Fruit fly (Drosophila melanogaster): ENCODE data around the gene CG3246.

The CG3246 gene

DNA sequence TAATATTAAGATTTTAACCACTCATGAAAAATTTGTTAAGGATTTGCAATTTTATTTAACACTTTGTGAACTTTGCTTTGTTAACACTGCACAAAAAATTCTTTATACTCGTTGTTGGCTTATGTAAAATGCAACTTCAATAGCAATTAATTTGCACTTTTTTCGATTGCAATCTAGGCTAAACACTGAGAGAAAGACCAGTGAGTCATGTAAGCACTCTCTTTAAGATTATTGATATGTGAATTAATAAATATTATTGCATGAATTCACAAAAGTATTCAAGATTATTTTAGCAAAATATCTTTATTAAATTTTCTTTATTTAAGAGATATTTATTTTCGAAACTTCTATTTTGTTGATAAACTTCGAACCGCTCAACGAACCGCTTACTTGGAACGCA is 45.1 kb upstream of the CG3246 start:
- peak; percentile 44 for TF ChIP-seq gem (tag; optimal IDR thresholded peaks at IDR 0.05)
- TF ChIP-seq Sox100B (GFP tag; optimal IDR thresholded peaks at IDR 0.05), result peak; percentile 12
- peak; percentile 14 for TF ChIP-seq tio (GFP tag; optimal IDR thresholded peaks at IDR 0.05)
- TF ChIP-seq dmrt99B (tag; optimal IDR thresholded peaks at IDR 0.05), result peak; percentile 24
- TF ChIP-seq ci (GFP tag; IDR thresholded peaks at IDR 0.05), result no peak
- TF ChIP-seq ttk (GFP tag; IDR thresholded peaks at IDR 0.05), result no peak
- TF ChIP-seq CG6689 (GFP tag; IDR thresholded peaks at IDR 0.05), result 0 out of 2 replicates have a peak, but pooled peaks have one; percentile 25
- TF ChIP-seq E2f2 (GFP tag; IDR thresholded peaks at IDR 0.05), result no peak
- no peak for TF ChIP-seq oc (tag; optimal IDR thresholded peaks at IDR 0.05)
- no peak for TF ChIP-seq NFAT (GFP tag; IDR thresholded peaks at IDR 0.05)
- no peak for TF ChIP-seq CG4282 (GFP tag; optimal IDR thresholded peaks at IDR 0.05)
- no peak for TF ChIP-seq Usf (GFP tag; optimal IDR thresholded peaks at IDR 0.05)
- TF ChIP-seq Ssrp (tag; optimal IDR thresholded peaks at IDR 0.05), result peak; percentile 10
- no peak for TF ChIP-seq crol (GFP tag; IDR thresholded peaks at IDR 0.05)
- no peak for TF ChIP-seq CG12744 (GFP tag; optimal IDR thresholded peaks at IDR 0.05)
- no peak for TF ChIP-seq CG10565 (GFP tag; optimal IDR thresholded peaks at IDR 0.05)
- peak; percentile 26 for TF ChIP-seq phol (tag; optimal IDR thresholded peaks at IDR 0.05)
- peak in 1 of 2 experiments; percentile 9 for TF ChIP-seq Hr51 (GFP tag; optimal IDR thresholded peaks at IDR 0.05)
- TF ChIP-seq Oli (tag; optimal IDR thresholded peaks at IDR 0.05), result peak; percentile 25
- peak; percentile 43 for TF ChIP-seq Asciz (GFP tag; optimal IDR thresholded peaks at IDR 0.05)
- TF ChIP-seq CG8281 (tag; optimal IDR thresholded peaks at IDR 0.05), result no peak
- TF ChIP-seq CG6272 (GFP tag; IDR thresholded peaks at IDR 0.05), result no peak
- TF ChIP-seq odd (GFP tag; optimal IDR thresholded peaks at IDR 0.05), result no peak
- peak; percentile 37 for TF ChIP-seq Drgx (GFP tag; IDR thresholded peaks at IDR 0.05)
- no peak for TF ChIP-seq gro (GFP tag; optimal IDR thresholded peaks at IDR 0.05)
- TF ChIP-seq scrt (GFP tag; optimal IDR thresholded peaks at IDR 0.05), result no peak
- no peak for TF ChIP-seq dmrt11E (tag; optimal IDR thresholded peaks at IDR 0.05)
- TF ChIP-seq Trl (optimal IDR thresholded peaks at IDR 0.05), result no peak
- no peak for TF ChIP-seq Trl (GFP tag; optimal IDR thresholded peaks at IDR 0.05)
- TF ChIP-seq CG6654 (GFP tag; optimal IDR thresholded peaks at IDR 0.05), result no peak
- no peak for TF ChIP-seq danr (GFP tag; IDR thresholded peaks at IDR 0.05)
- peak; percentile 12 for TF ChIP-seq az2 (GFP tag; optimal IDR thresholded peaks at IDR 0.05)
- TF ChIP-seq NC2α (GFP tag; optimal IDR thresholded peaks at IDR 0.05), result no peak
- no peak for TF ChIP-seq D19A (tag; optimal IDR thresholded peaks at IDR 0.05)
- TF ChIP-seq Sox102F (GFP tag; optimal IDR thresholded peaks at IDR 0.05), result peak; percentile 37
- TF ChIP-seq sens (GFP tag), result no peak
- TF ChIP-seq amos (GFP tag; IDR thresholded peaks at IDR 0.05; ENCODE audit: partially characterized antibody), result no peak
- 0 out of 2 replicates have a peak, but pooled peaks have one; percentile 20 for TF ChIP-seq Ptx1 (GFP tag; IDR thresholded peaks at IDR 0.05)
- TF ChIP-seq CG13894 (tag; optimal IDR thresholded peaks at IDR 0.05), result no peak
- no peak for TF ChIP-seq mam (GFP tag; optimal IDR thresholded peaks at IDR 0.05)
- TF ChIP-seq hkb (optimal IDR thresholded peaks at IDR 0.05), result no peak
- no peak for TF ChIP-seq hkb (GFP tag; IDR thresholded peaks at IDR 0.05)
- no peak for TF ChIP-seq Atf3 (GFP tag; optimal IDR thresholded peaks at IDR 0.05)
- TF ChIP-seq CG2116 (GFP tag; optimal IDR thresholded peaks at IDR 0.05), result no peak
- TF ChIP-seq Sin3A (optimal IDR thresholded peaks at IDR 0.05), result no peak
- TF ChIP-seq run (tag; optimal IDR thresholded peaks at IDR 0.05), result no peak
- peak; percentile 16 for TF ChIP-seq Ets65A (GFP tag)
- TF ChIP-seq CG33213 (GFP tag; optimal IDR thresholded peaks at IDR 0.05), result no peak
- 0 out of 2 replicates have a peak, but pooled peaks have one; percentile 16 for TF ChIP-seq sisA (GFP tag; IDR thresholded peaks at IDR 0.05)
- TF ChIP-seq CG11504 (tag; optimal IDR thresholded peaks at IDR 0.05), result peak; percentile 35
